Worm (Caenorhabditis elegans) whole organism, midembryonic: ENCODE results near the gene F22E5.2.
"Not testable (repeated sequence)": the region's sequence is repeated elsewhere in the genome, so short reads cannot be mapped to it uniquely, and the experiment has no call there.

Experiments used
- T22C8.4 ChIP-seq: fragments of 200-800 bp; sonication (Bioruptor generic); IDR thresholded peaks from 2 replicates; pipeline ENCODE4 v1.3.6; 2022; ENCODE audit warnings: missing genetic modification characterization, missing compliant biosample characterization
- cog-1 ChIP-seq: sonication (generic microtip); optimal IDR thresholded peaks from 2 replicates; lab custom pipeline; 2016; ENCODE audit warnings: missing genetic modification characterization, missing compliant biosample characterization
- flt-1 ChIP-seq: fragments of 200-800 bp; sonication (Bioruptor generic); IDR thresholded peaks from 2 replicates; pipeline ENCODE4 v1.3.6; 2022; ENCODE audit warnings: missing genetic modification characterization, missing compliant biosample characterization
- klf-2 ChIP-seq: fragments of 200-800 bp; sonication (Bioruptor generic); conservative IDR thresholded peaks from 2 replicates; pipeline ENCODE4 v1.3.6; 2022; ENCODE audit warnings: missing genetic modification reagents, missing genetic modification characterization, missing compliant biosample characterization
- med-1 ChIP-seq: sonication (generic microtip); optimal IDR thresholded peaks from 2 replicates; lab custom pipeline; 2017; ENCODE audit warnings: missing genetic modification characterization, mild to moderate bottlenecking, missing compliant biosample characterization, antibody characterized with exemption, missing genetic modification reagents; ENCODE audit not compliant: insufficient read depth
- ref-1 ChIP-seq: fragments of 200-800 bp; sonication (Bioruptor generic); conservative IDR thresholded peaks from 2 replicates; pipeline ENCODE4 v1.3.6; 2022; ENCODE audit warnings: missing genetic modification reagents, missing genetic modification characterization, missing compliant biosample characterization
- tab-1 ChIP-seq: fragments of 200-800 bp; sonication (Bioruptor generic); IDR thresholded peaks from 2 replicates; pipeline ENCODE4 v1.3.6; 2022; ENCODE audit warnings: missing genetic modification characterization, missing compliant biosample characterization
- ztf-23 ChIP-seq: fragments of 200-800 bp; sonication (Bioruptor generic); IDR thresholded peaks from 2 replicates; pipeline ENCODE4 v1.3.6; 2022; ENCODE audit warnings: missing genetic modification reagents, missing genetic modification characterization, missing compliant biosample characterization
- ztf-29 ChIP-seq: fragments of 200-800 bp; sonication (Bioruptor generic); IDR thresholded peaks from 2 replicates; pipeline ENCODE4 v1.3.6; 2022; ENCODE audit warnings: missing genetic modification reagents, missing genetic modification characterization, missing compliant biosample characterization

The F22E5.2 gene

DNA sequence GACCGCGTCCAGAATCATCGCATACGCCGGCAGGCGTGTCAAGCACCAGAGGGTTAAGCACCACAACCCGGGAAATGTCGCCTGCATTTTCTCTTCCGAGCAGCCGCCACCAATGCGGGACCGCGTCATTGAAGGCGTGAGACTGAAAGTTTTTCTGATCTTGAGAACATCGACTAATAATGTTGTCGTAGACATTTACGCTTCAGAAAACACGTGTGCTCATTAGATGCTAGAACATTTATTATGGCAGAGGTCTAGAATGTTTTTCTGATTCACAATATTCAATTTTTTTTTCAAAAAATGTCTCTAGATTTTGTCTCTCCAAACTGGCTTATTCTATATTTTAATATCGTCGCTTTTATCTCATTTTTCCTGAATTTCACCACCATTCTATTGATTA lies 8.6 kb upstream of the F22E5.2 start, which contains the start of gene sri-47:
sri-47 (plus strand) TSS at position 301 of the 400 bp plus-strand sequence.
- TF ChIP-seq flt-1 (GFP tag; lab: Robert Waterston, UW) (no peak), cog-1 (tag; lab: Kevin White, UChicago) (no peak), ref-1 (GFP tag; lab: Robert Waterston, UW) (no peak), med-1 (GFP tag; lab: Kevin White, UChicago) (no peak), ztf-29 (no peak), klf-2 (GFP tag; lab: Robert Waterston, UW) (no peak), T22C8.4 (GFP tag; lab: Robert Waterston, UW) (no peak), tab-1 (GFP tag; lab: Robert Waterston, UW) (no peak), ztf-23 (GFP tag; lab: Robert Waterston, UW) (no peak)

DNA sequence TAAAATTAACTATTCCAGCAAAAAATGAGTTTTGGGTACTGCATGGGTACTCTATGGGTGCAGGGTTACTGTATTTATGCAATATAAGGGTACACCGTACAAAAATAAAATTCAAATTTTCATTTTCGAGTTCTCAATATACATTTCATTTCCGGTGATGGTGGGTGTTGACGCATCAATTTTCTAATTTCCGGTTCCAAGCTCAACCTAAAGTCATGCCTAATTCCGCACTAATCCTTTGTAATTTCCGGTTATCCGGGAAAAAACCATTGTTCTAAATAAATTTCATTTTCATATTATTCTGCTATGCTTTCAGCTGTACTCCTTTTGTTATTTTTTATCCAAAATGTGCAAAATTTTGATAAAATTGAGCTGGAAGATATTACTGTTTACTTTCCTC lies 5.8 kb upstream of the F22E5.2 start, which contains the start of gene gcy-21:
gcy-21 (plus strand) TSS at position 301 of the 400 bp plus-strand sequence.
- TF ChIP-seq ztf-29 = no peak
- TF ChIP-seq tab-1 (GFP tag; lab: Robert Waterston, UW) = no peak
- no peak for TF ChIP-seq T22C8.4 (GFP tag; lab: Robert Waterston, UW)

DNA sequence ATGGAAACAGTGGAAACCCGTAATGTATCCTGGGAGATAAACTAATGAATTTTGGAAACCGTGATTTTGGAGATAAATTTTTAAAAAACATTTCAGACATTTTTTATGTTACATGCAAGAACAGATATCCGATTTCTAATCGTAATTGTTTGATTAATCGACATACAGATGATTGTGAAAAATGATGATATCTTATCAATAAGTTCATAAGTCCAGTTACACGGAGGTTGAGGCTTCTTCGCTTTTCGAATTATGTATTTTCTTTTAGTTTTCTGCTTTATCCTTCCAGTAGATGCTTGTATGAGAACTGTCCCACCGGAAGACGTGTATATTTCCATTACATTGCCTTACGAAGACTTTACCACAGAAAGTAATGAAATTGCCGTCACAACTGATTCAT lies 425 bp downstream of the F22E5.2 start, which contains the start of gene F22E5.22:
F22E5.22 (plus strand) TSS at position 301 of the 400 bp plus-strand sequence.
- no peak for TF ChIP-seq ztf-23 (GFP tag; lab: Robert Waterston, UW)
- no peak for TF ChIP-seq med-1 (GFP tag; lab: Kevin White, UChicago)
- TF ChIP-seq klf-2 (GFP tag; lab: Robert Waterston, UW) = no peak

DNA sequence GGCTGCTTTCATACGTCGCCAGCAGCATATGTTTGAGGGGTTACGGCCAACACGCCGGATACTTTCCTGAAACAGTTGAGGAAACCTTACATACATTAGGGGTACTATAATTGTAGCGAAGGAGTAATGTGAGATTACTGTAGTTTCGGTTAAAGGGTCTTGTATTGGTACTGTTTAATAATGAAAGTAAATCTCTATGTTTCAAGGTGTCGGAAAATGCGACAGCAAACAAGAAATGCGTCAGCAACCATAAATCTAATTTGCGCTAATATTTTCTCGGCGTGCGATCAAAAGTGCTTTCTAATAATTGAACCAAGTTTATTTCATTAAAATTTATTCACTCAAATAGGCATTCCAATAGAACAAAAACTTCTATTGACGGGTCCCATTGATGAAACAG lies 7.1 kb downstream of the F22E5.2 start, which contains the start of gene sri-57:
sri-57 (minus strand) TSS at position 101 of the 400 bp plus-strand sequence.
- not testable (repeated sequence) for TF ChIP-seq T22C8.4 (GFP tag; lab: Robert Waterston, UW); flt-1 (GFP tag; lab: Robert Waterston, UW); cog-1 (tag; lab: Kevin White, UChicago)

DNA sequence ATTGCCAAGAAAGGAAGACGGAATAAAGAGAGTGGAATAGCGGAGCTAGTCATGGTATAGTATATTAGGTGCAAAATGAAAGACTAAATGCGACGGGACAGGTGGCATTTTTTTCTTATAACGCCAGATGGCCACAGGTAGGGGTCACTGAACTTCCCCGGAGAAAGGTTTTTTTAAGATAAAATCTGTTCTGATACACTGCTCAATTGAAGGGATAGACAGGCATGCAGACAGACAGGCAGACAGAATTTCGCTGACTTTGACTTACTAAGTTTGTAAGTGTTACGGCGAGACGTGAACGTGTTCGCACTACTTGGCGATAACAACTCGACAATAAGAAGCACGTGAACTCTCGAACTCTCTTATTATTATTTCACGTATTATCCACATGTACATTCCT lies 8.4 kb downstream of the F22E5.2 start, which contains the start of the genes F22E5.20 and F22E5.1:
F22E5.20 (minus strand) TSS at position 101 of the 400 bp plus-strand sequence.
F22E5.1 (plus strand) TSS at position 242 of the 400 bp plus-strand sequence.
- not testable (repeated sequence) for TF ChIP-seq ref-1 (GFP tag; lab: Robert Waterston, UW); cog-1 (tag; lab: Kevin White, UChicago); ztf-29

DNA sequence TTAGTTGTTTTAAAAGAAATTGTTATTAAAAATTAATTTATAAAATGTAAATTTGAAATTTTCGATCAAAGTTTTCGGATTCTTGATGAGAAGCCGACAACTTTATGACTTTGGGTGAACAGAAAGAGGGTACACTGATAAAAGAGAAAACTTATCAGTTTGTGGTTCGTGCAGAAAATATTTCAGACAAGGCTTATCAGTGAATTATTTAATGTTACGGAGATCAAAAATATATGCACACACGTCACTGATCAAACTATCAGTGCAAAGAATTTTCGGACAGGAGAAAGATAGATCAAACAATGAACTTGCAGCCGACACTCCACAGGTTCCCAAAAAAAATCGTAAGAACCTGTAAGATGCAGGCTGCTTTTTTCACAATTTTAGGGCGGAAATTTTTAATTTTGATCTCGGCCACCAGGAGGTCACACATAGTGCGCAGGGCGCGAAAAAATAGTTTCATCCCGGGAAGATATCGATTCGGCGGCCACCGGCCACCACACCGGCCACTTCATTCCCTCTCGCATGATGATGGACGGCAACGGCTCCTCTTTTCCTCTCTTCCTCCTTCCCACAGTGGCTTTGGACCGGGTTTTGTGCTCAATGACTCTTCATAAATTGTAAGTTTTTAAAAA lies 12.5 kb downstream of the F22E5.2 start, which contains the start of gene F22E5.17:
F22E5.17 (plus strand) TSS at position 508 of the 635 bp plus-strand sequence.
- TF ChIP-seq tab-1 (GFP tag; lab: Robert Waterston, UW) = no peak
- no peak for TF ChIP-seq ref-1 (GFP tag; lab: Robert Waterston, UW)
- no peak for TF ChIP-seq ztf-23 (GFP tag; lab: Robert Waterston, UW)
- TF ChIP-seq flt-1 (GFP tag; lab: Robert Waterston, UW) = no peak
- no peak for TF ChIP-seq T22C8.4 (GFP tag; lab: Robert Waterston, UW)
- no peak for TF ChIP-seq klf-2 (GFP tag; lab: Robert Waterston, UW)
- TF ChIP-seq ztf-29 = no peak
- TF ChIP-seq med-1 (GFP tag; lab: Kevin White, UChicago) = no peak

DNA sequence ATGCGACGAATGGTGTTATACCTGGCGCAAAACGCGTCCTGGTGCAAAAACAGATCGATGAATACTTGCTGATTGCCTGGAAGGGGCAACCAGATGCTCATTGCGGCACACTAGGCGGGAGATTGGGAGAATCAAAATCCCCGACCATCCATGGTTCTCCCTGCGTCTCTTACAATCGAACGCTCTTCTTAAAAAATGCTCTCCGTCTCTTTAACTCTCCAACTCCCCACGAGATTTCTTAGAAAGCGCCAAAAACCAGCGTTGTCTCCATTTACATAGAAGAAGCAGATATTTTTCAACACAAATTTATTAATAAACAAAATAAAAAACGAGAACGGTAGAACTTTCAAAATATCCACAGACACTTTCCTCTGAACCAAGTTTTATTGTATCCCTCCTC lies 15.9 kb downstream of the F22E5.2 start, which contains the start of gene F34D6.1:
F34D6.1 (minus strand) TSS at position 101 of the 400 bp plus-strand sequence.
- no peak for TF ChIP-seq tab-1 (GFP tag; lab: Robert Waterston, UW)

DNA sequence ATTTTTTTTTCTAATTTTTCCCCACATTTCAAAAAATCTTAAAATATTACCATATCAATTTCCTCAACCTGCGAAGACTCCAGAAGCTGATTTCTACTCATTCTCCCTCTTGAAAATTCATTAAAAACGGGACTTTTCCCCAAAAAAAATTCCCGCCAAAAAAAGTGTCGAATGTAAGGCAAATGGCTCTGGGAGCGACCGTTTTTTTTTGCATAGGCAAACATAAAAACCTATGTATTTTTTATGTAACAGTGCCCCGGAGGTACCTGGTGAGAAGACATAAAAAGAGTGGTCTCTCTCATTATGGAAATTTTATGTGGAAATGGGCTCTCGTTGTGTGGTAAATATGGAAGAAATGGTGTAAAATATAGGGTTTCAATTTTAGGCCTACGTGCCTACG lies 19.0 kb downstream of the F22E5.2 start, which contains the start of gene ceh-87:
ceh-87 (minus strand) TSS at position 101 of the 400 bp plus-strand sequence.
- TF ChIP-seq med-1 (GFP tag; lab: Kevin White, UChicago) = no peak
- no peak for TF ChIP-seq T22C8.4 (GFP tag; lab: Robert Waterston, UW)
- TF ChIP-seq klf-2 (GFP tag; lab: Robert Waterston, UW) = no peak

DNA sequence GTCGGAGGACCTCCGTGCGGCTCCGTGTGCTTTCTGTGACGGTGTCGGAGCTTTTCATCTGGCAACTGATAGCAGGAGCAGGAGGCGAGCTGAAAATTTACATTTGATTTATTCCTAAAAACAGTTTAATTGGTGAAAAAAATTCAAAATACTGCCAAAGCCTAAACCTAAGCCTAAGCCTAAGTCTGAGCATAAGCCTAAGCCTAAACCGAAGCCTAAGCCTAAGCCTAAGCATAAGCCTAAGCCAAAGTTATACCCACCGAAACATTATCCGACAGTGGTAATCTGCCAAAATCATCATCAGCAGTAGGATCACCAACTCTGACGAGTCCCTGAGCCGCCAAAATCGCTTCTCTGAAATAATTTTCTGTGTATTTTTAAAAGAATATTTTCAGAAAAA lies 19.6 kb downstream of the F22E5.2 start:
- TF ChIP-seq tab-1 (GFP tag; lab: Robert Waterston, UW) (no peak), ztf-23 (GFP tag; lab: Robert Waterston, UW) (no peak), flt-1 (GFP tag; lab: Robert Waterston, UW) (no peak), T22C8.4 (GFP tag; lab: Robert Waterston, UW) (no peak), ref-1 (GFP tag; lab: Robert Waterston, UW) (no peak), med-1 (GFP tag; lab: Kevin White, UChicago) (no peak), klf-2 (GFP tag; lab: Robert Waterston, UW) (no peak), ztf-29 (no peak), cog-1 (tag; lab: Kevin White, UChicago) (no peak)

DNA sequence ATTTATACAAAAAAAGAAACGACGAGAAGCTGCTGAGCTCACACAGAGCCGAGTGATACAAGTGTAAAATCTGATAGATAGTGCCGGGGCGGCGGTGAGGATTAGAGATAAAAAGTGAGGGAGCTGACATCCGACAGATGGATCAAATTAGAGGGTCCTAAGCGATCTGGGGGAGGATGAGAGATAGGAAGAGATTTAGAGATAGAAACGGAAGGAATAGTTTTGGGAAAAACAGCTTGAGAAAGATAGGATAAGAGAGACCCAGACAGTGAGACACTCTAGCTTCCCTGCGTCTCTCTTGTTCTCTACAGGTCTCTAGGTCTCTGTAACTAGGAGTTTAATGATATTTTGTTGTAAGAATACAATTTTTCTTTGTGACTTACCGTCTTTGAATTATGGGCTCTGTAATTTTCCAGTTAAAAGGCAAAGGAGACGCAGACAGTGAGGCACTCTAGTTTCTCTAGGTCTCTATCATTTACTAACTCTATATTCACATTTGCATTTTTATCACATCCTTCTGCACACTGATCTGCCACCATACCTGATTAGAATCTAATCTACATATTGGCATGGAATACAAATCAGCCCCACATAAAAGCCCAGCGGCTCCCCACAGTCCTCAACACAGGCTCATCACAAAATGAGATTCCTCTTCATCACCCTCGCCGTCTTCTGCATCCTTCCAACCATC lies 21.9 kb downstream of the F22E5.2 start, which contains the start of the genes sup-9 and nspf-1:
sup-9 (minus strand) TSS at position 43 of the 691 bp plus-strand sequence.
nspf-1 (plus strand) TSS at position 641 of the 691 bp plus-strand sequence.
- TF ChIP-seq tab-1 (GFP tag; lab: Robert Waterston, UW) = no peak
- no peak for TF ChIP-seq flt-1 (GFP tag; lab: Robert Waterston, UW)
- TF ChIP-seq ref-1 (GFP tag; lab: Robert Waterston, UW) = no peak
- TF ChIP-seq klf-2 (GFP tag; lab: Robert Waterston, UW) = no peak
- TF ChIP-seq ztf-29 = no peak
